Worm (Caenorhabditis elegans) whole organism, L4/young adult: ENCODE data around the gene fat-4.

Source experiments
- W03F9.2 ChIP-seq: fragments of 150-350 bp; optimal IDR thresholded peaks from 2 replicates; lab custom pipeline; 2014; ENCODE audit warnings: missing biosample characterization, missing genetic modification characterization
- dao-5 ChIP-seq: sonication (generic microtip); optimal IDR thresholded peaks from 2 replicates; lab custom pipeline; 2016; ENCODE audit warnings: missing genotype, missing genetic modification characterization, moderate library complexity, missing compliant biosample characterization
- him-1 ChIP-seq: sonication (generic microtip); optimal IDR thresholded peaks from 2 replicates; lab custom pipeline; 2016; ENCODE audit warnings: missing genotype, missing genetic modification reagents, missing genetic modification characterization, missing compliant biosample characterization

DNA sequence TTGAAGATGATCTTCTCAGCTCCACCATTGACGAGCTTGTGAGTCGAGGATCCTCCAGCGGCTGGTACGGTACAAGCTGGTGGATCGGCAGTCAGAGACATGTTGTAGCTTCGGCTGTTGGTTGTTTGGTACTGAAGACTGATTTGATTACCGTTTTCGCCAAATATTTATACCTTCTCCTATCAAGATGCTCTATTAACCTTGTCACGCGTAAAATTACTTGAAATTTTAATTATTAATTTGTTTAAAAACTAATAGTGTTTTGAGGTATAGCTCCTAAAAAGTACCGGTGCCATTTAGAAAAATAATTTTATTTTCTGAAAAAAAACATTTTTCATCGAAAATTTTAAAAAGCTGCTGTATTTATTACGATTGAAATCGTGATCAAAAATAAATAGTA is 51.7 kb downstream of the fat-4 start, which contains the start of gene ssp-10:
- TF ChIP-seq him-1 (tag; lab: Kevin White, UChicago) (no peak), dao-5 (tag; lab: Kevin White, UChicago) (no peak), W03F9.2 (tag; lab: Kevin White, UChicago) (no peak)
